Worm (Caenorhabditis elegans): Measurements from ENCODE around the gene C07D8.5.

DNA sequence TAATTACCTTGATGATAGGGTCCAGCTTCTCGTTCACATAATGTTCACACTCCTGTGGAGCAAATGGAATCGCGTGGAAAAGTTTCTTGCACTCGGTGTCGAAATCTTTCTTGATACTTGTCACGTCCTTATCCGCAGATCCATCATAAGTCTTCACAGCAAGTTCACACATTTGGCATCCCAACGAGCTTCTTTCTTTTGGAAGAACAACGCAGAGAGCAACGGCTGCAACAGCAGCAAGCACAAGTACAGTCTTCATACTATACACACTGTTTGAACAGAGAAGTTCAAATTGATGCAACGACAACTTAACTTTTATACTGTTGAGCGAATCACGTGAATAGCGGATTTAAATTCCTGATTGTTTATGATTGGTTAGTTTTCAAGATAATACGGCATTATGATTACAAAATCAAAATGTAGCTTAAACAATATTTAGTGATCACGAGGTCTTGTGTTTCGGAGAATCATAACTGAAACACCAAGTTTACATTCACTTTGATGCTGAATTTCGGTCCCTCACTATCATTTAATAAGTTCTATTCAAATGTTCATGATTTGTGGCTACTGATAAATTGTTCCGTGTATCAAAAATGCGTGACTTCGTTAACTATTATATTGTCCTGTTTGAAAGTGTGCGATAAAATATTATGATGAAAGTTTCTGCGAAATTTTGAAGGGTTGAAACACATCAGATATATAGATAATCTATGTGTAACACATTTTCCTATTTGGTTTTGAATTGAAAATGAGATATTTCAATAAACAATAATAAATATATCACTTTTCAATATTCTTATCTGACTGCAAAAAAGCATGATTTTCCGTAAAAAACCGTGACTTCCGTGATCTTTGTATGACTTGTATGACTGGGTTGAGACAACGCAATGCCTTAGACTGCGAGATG lies 27.1 kb upstream of the C07D8.5 start, which contains the start of the genes spp-2 and spp-6:
- TF ChIP-seq lin-39 (tag; optimal IDR thresholded peaks at IDR 0.05) (no peak), tbx-2 (tag; optimal IDR thresholded peaks at IDR 0.05) (no peak), snpc-4 (tag; optimal IDR thresholded peaks at IDR 0.05) (no peak), fkh-10 (GFP tag; optimal IDR thresholded peaks at IDR 0.05) (no peak), nhr-76 (tag; optimal IDR thresholded peaks at IDR 0.05) (no peak), R02D3.7 (tag; optimal IDR thresholded peaks at IDR 0.05) (no peak), nhr-67 (tag; optimal IDR thresholded peaks at IDR 0.05) (no peak), daf-12 (tag; optimal IDR thresholded peaks at IDR 0.05) (no peak), zag-1 (tag; optimal IDR thresholded peaks at IDR 0.05) (no peak), nhr-237 (tag; optimal IDR thresholded peaks at IDR 0.05) (no peak)

Measured in whole organism, L3 larva.